Fruit fly (Drosophila melanogaster) whole organism, embryonic: ENCODE data around the gene Elo68alpha.

Source experiments
- Ada2b ChIP-seq: fragments of 200-800 bp; sonication (Bioruptor generic); IDR thresholded peaks from 2 replicates; pipeline ENCODE4 v1.3.6; 2022; ENCODE audit warnings: missing biosample characterization, missing genetic modification characterization
- Aef1 ChIP-seq: fragments of 200-800 bp; sonication (Bioruptor generic); IDR thresholded peaks from 3 replicates; pipeline ENCODE4 v1.3.6; 2022; ENCODE audit warnings: missing biosample characterization, missing genetic modification characterization
- Atf6 ChIP-seq: fragments of 200-800 bp; sonication (Bioruptor generic); IDR thresholded peaks from 2 replicates; pipeline ENCODE4 v1.3.6; 2022; ENCODE audit warnings: missing biosample characterization, missing genetic modification characterization
- CG11696 ChIP-seq: fragments of 200-800 bp; sonication (Bioruptor generic); IDR thresholded peaks from 2 replicates; pipeline ENCODE4 v1.3.6; 2022; ENCODE audit warnings: missing biosample characterization, missing genetic modification characterization
- CG12391 ChIP-seq: fragments of 200-800 bp; sonication (Bioruptor generic); optimal IDR thresholded peaks from 3 replicates; lab custom pipeline; 2018; ENCODE audit warnings: missing biosample characterization, mild to moderate bottlenecking, missing genetic modification characterization, moderate library complexity
- CG13296 ChIP-seq: fragments of 200-800 bp; sonication (Bioruptor generic); optimal IDR thresholded peaks from 3 replicates; lab custom pipeline; 2018; ENCODE audit warnings: missing biosample characterization, mild to moderate bottlenecking, missing genetic modification characterization
- CG15601 ChIP-seq: fragments of 200-800 bp; sonication (Bioruptor generic); optimal IDR thresholded peaks from 3 replicates; lab custom pipeline; 2019; ENCODE audit warnings: missing biosample characterization, mild to moderate bottlenecking, missing genetic modification characterization, moderate library complexity
- CG1603 ChIP-seq: fragments of 200-800 bp; sonication (Bioruptor generic); optimal IDR thresholded peaks from 2 replicates; lab custom pipeline; 2019; ENCODE audit warnings: missing biosample characterization, mild to moderate bottlenecking, missing genetic modification characterization, moderate library complexity
- CG18011 ChIP-seq: fragments of 200-800 bp; sonication (Bioruptor generic); optimal IDR thresholded peaks from 2 replicates; lab custom pipeline; 2017; ENCODE audit warnings: missing biosample characterization, missing genetic modification characterization, mild to moderate bottlenecking, moderate library complexity, missing genotype
- CG18619 ChIP-seq: fragments of 200-800 bp; sonication (Bioruptor generic); optimal IDR thresholded peaks from 3 replicates; lab custom pipeline; 2017; ENCODE audit warnings: missing biosample characterization, mild to moderate bottlenecking, missing genetic modification characterization
- CG18764 ChIP-seq: fragments of 200-800 bp; sonication (Bioruptor generic); optimal IDR thresholded peaks from 3 replicates; lab custom pipeline; 2016; ENCODE audit warnings: missing biosample characterization, missing genetic modification characterization
- CG2712 ChIP-seq: fragments of 200-800 bp; optimal IDR thresholded peaks from 3 replicates; lab custom pipeline; 2019; ENCODE audit warnings: missing biosample characterization, mild to moderate bottlenecking, missing genetic modification characterization, moderate library complexity
- CG31441 ChIP-seq: fragments of 200-800 bp; sonication (Bioruptor generic); IDR thresholded peaks from 2 replicates; pipeline ENCODE4 v1.3.6; 2022; ENCODE audit warnings: missing biosample characterization, missing genetic modification characterization
- CG34376 ChIP-seq: fragments of 200-800 bp; sonication (Bioruptor generic); optimal IDR thresholded peaks from 2 replicates; lab custom pipeline; 2018; ENCODE audit warnings: missing biosample characterization, mild to moderate bottlenecking, missing genetic modification characterization
- CG6765 ChIP-seq: fragments of 200-800 bp; sonication (Bioruptor generic); optimal IDR thresholded peaks from 3 replicates; lab custom pipeline; 2017; ENCODE audit warnings: missing biosample characterization, mild to moderate bottlenecking, missing genetic modification characterization
- CG8924 ChIP-seq: fragments of 200-800 bp; optimal IDR thresholded peaks from 3 replicates; lab custom pipeline; 2019; ENCODE audit warnings: missing biosample characterization, mild to moderate bottlenecking, missing genetic modification characterization, moderate library complexity
- Camta ChIP-seq: fragments of 200-800 bp; sonication (Bioruptor generic); optimal IDR thresholded peaks from 2 replicates; lab custom pipeline; 2016; ENCODE audit warnings: missing biosample characterization, missing genetic modification characterization
- CoRest ChIP-seq: fragments of 200-800 bp; sonication (Bioruptor generic); optimal IDR thresholded peaks from 3 replicates; lab custom pipeline; 2018; ENCODE audit warnings: missing biosample characterization, mild to moderate bottlenecking, missing genetic modification characterization, moderate library complexity
- CrebB ChIP-seq: fragments of 200-800 bp; sonication (Bioruptor generic); optimal IDR thresholded peaks from 3 replicates; lab custom pipeline; 2018; ENCODE audit warnings: missing biosample characterization, mild to moderate bottlenecking, missing genetic modification characterization
- Dad ChIP-seq: fragments of 200-800 bp; sonication (Bioruptor generic); optimal IDR thresholded peaks from 3 replicates; lab custom pipeline; 2016; ENCODE audit warnings: missing biosample characterization, missing genetic modification characterization
- Dek ChIP-seq: fragments of 200-800 bp; sonication (Bioruptor generic); optimal IDR thresholded peaks from 3 replicates; lab custom pipeline; 2019; ENCODE audit warnings: missing biosample characterization, mild to moderate bottlenecking, missing genetic modification characterization, moderate library complexity
- HHEX ChIP-seq: fragments of 200-800 bp; sonication (Bioruptor generic); optimal IDR thresholded peaks from 3 replicates; lab custom pipeline; 2017; ENCODE audit warnings: missing biosample characterization, mild to moderate bottlenecking, missing genetic modification characterization, missing genetic modification reagents
- Hmx ChIP-seq: fragments of 200-800 bp; sonication (Bioruptor generic); optimal IDR thresholded peaks from 2 replicates; lab custom pipeline; 2016; ENCODE audit warnings: missing biosample characterization, missing genetic modification characterization
- Hsf ChIP-seq: fragments of 200-800 bp; sonication (Bioruptor generic); optimal IDR thresholded peaks from 3 replicates; lab custom pipeline; 2016; ENCODE audit warnings: missing biosample characterization, missing genetic modification characterization
- Meics ChIP-seq: fragments of 200-800 bp; sonication (Bioruptor generic); optimal IDR thresholded peaks from 2 replicates; lab custom pipeline; 2017; ENCODE audit warnings: missing biosample characterization, mild to moderate bottlenecking, missing genetic modification characterization
- Pdp1 ChIP-seq, 2 experiments: fragments of 200-800 bp; sonication (Bioruptor generic); optimal IDR thresholded peaks; 3 replicates each; lab custom pipeline; 2016; ENCODE audit warnings: missing biosample characterization in 2 of 2, missing genetic modification characterization in 2 of 2, mild to moderate bottlenecking in 1 of 2, moderate library complexity in 1 of 2
- Six4 ChIP-seq: fragments of 200-800 bp; sonication (Bioruptor generic); optimal IDR thresholded peaks from 2 replicates; lab custom pipeline; 2016; ENCODE audit warnings: missing biosample characterization, missing genetic modification characterization
- Ssrp ChIP-seq: fragments of 200-800 bp; sonication (Bioruptor generic); optimal IDR thresholded peaks from 2 replicates; lab custom pipeline; 2018; ENCODE audit warnings: missing biosample characterization, mild to moderate bottlenecking, missing genetic modification characterization, moderate library complexity
- abd-A ChIP-seq: fragments of 200-800 bp; sonication (Bioruptor generic); optimal IDR thresholded peaks from 3 replicates; lab custom pipeline; 2019; ENCODE audit warnings: missing biosample characterization, mild to moderate bottlenecking, missing genetic modification characterization, moderate library complexity
- ap ChIP-seq: fragments of 200-800 bp; sonication (Bioruptor generic); IDR thresholded peaks from 2 replicates; pipeline ENCODE4 v1.3.6; 2022; ENCODE audit warnings: missing biosample characterization, missing genetic modification characterization
- ara ChIP-seq: fragments of 200-800 bp; sonication (Bioruptor generic); IDR thresholded peaks from 2 replicates; pipeline ENCODE4 v1.3.6; 2022; ENCODE audit warnings: missing biosample characterization, missing genetic modification characterization
- ash1 ChIP-seq: fragments of 200-800 bp; sonication (Bioruptor generic); optimal IDR thresholded peaks from 2 replicates; lab custom pipeline; 2018; ENCODE audit warnings: missing biosample characterization, mild to moderate bottlenecking, missing genetic modification characterization
- crp ChIP-seq, 2 experiments: fragments of 200-800 bp; sonication (Bioruptor generic); optimal IDR thresholded peaks; 2 replicates in 1 of 2; 3 replicates in 1 of 2; lab custom pipeline; 2017; ENCODE audit warnings: missing biosample characterization in 2 of 2, missing genetic modification characterization in 2 of 2, mild to moderate bottlenecking in 1 of 2, moderate library complexity in 1 of 2
- cwo ChIP-seq: fragments of 200-800 bp; sonication (Bioruptor generic); optimal IDR thresholded peaks from 3 replicates; lab custom pipeline; 2017; ENCODE audit warnings: missing biosample characterization, missing genetic modification characterization, mild to moderate bottlenecking, moderate library complexity, missing genetic modification reagents
- danr ChIP-seq: fragments of 200-800 bp; sonication (Bioruptor generic); IDR thresholded peaks from 2 replicates; pipeline ENCODE4 v1.3.6; 2022; ENCODE audit warnings: missing biosample characterization, missing genetic modification characterization
- disco-r ChIP-seq: fragments of 200-800 bp; sonication (Bioruptor generic); optimal IDR thresholded peaks from 2 replicates; lab custom pipeline; 2016; ENCODE audit warnings: missing biosample characterization, missing genetic modification characterization
- ewg ChIP-seq: fragments of 200-800 bp; sonication (Bioruptor generic); optimal IDR thresholded peaks from 3 replicates; lab custom pipeline; 2017; ENCODE audit warnings: mild to moderate bottlenecking, missing biosample characterization, missing genetic modification reagents, missing genetic modification characterization
- ind ChIP-seq: fragments of 200-800 bp; sonication (Bioruptor generic); optimal IDR thresholded peaks from 3 replicates; lab custom pipeline; 2016; ENCODE audit warnings: missing biosample characterization, missing genetic modification characterization
- inv ChIP-seq: fragments of 200-800 bp; sonication (Bioruptor generic); IDR thresholded peaks from 2 replicates; pipeline ENCODE4 v1.3.6; 2022; ENCODE audit warnings: missing biosample characterization, missing genetic modification characterization; ENCODE audit not compliant: partially characterized antibody
- lab ChIP-seq: fragments of 200-800 bp; sonication (Bioruptor generic); optimal IDR thresholded peaks from 3 replicates; lab custom pipeline; 2017; ENCODE audit warnings: missing biosample characterization, missing genetic modification characterization, mild to moderate bottlenecking, moderate library complexity, missing genetic modification reagents
- lola ChIP-seq, 3 experiments: fragments of >200 bp in 2 of 3; fragments of 200-800 bp in 1 of 3; sonication (Bioruptor generic) in 1 of 3; optimal IDR thresholded peaks; 2 replicates each; lab custom pipeline; 2017 to 2019; ENCODE audit warnings: missing biosample characterization in 3 of 3, missing genetic modification characterization in 3 of 3, mild to moderate bottlenecking in 1 of 3, moderate library complexity in 1 of 3
- run ChIP-seq: fragments of 200-800 bp; sonication (Bioruptor generic); optimal IDR thresholded peaks from 3 replicates; lab custom pipeline; 2018; ENCODE audit warnings: missing biosample characterization, mild to moderate bottlenecking, missing genetic modification characterization
- sisA ChIP-seq: fragments of 200-800 bp; sonication (Bioruptor generic); IDR thresholded peaks from 2 replicates; pipeline ENCODE4 v1.3.6; 2022; ENCODE audit warnings: missing biosample characterization, missing genetic modification characterization
- ssp ChIP-seq: fragments of 200-800 bp; sonication (Bioruptor generic); IDR thresholded peaks from 2 replicates; pipeline ENCODE4 v1.3.6; 2022; ENCODE audit warnings: missing biosample characterization, missing genetic modification characterization
- sug ChIP-seq: fragments of 200-800 bp; optimal IDR thresholded peaks from 2 replicates; lab custom pipeline; 2019; ENCODE audit warnings: missing biosample characterization, mild to moderate bottlenecking, missing genetic modification characterization, moderate library complexity
- tgo ChIP-seq: fragments of 200-800 bp; sonication (Bioruptor generic); IDR thresholded peaks from 3 replicates; pipeline ENCODE4 v1.3.6; 2022; ENCODE audit warnings: missing biosample characterization, missing genetic modification characterization
- toy ChIP-seq: fragments of 200-800 bp; sonication (Bioruptor generic); IDR thresholded peaks from 2 replicates; pipeline ENCODE4 v1.3.6; 2022; ENCODE audit warnings: missing biosample characterization, missing genetic modification characterization
- trem ChIP-seq: fragments of 200-800 bp; optimal IDR thresholded peaks from 3 replicates; lab custom pipeline; 2019; ENCODE audit warnings: missing biosample characterization, mild to moderate bottlenecking, missing genetic modification characterization, moderate library complexity

Gene Elo68alpha

dm6 chr3L:11148478-11149251, 45.8 kb upstream of the Elo68alpha start (continued):
- TF ChIP-seq Dek (tag; lab: Kevin White, UChicago) (no peak), CG1603 (peak; percentile 39), ssp (GFP tag; lab: Robert Waterston, UW) (no peak), Meics (GFP tag; lab: Kevin White, UChicago) (peak; percentile 26), Aef1 (GFP tag; lab: Robert Waterston, UW) (no peak), crp (GFP tag; optimal IDR thresholded peaks at IDR 0.05; lab: Kevin White, UChicago) (no peak), CG11696 (GFP tag; lab: Robert Waterston, UW) (no peak), Camta (GFP tag; lab: Kevin White, UChicago) (no peak), CrebB (tag; lab: Kevin White, UChicago) (no peak), CG12391 (tag; lab: Kevin White, UChicago) (no peak), run (tag; lab: Kevin White, UChicago) (no peak), CG18011 (GFP tag; lab: Kevin White, UChicago) (no peak), ash1 (no peak), CG2712 (tag; lab: Kevin White, UChicago) (peak; percentile 70), cwo (GFP tag; lab: Kevin White, UChicago) (peak; percentile 24), sug (tag; lab: Kevin White, UChicago) (no peak), danr (no peak), tgo (GFP tag; lab: Robert Waterston, UW) (peak; percentile 57; the same call in 2 of the 3 replicates), CG18619 (GFP tag; lab: Kevin White, UChicago) (peak; percentile 3), Pdp1 (GFP tag; optimal IDR thresholded peaks at IDR 0.05; lab: Kevin White, UChicago) (no peak), trem (tag; lab: Kevin White, UChicago) (peak; percentile 35), abd-A (tag; lab: Kevin White, UChicago) (peak; percentile 66), ewg (GFP tag; lab: Kevin White, UChicago) (peak; percentile 5), disco-r (no peak), CoRest (peak; percentile 48), Ssrp (tag; lab: Kevin White, UChicago) (peak; percentile 58), Hsf (GFP tag; lab: Kevin White, UChicago) (peak; percentile 3), Hmx (GFP tag; lab: Kevin White, UChicago) (no peak), CG8924 (tag; lab: Kevin White, UChicago) (peak; percentile 49), ara (GFP tag; lab: Robert Waterston, UW) (peak; percentile 56; the same call in 1 of the 2 replicates), toy (GFP tag; lab: Robert Waterston, UW) (no peak), CG13296 (GFP tag; lab: Kevin White, UChicago) (no peak), Ada2b (GFP tag; lab: Robert Waterston, UW) (0 out of 2 replicates have a peak, but pooled peaks have one; percentile 21), Atf6 (GFP tag; lab: Robert Waterston, UW) (no peak), Dad (GFP tag; lab: Kevin White, UChicago) (no peak), lab (peak; percentile 55), CG31441 (peak; percentile 70), CG15601 (tag; lab: Kevin White, UChicago) (peak; percentile 50), CG34376 (GFP tag; lab: Kevin White, UChicago) (no peak), inv (GFP tag; lab: Robert Waterston, UW) (no peak), HHEX (GFP tag; lab: Kevin White, UChicago) (peak; percentile 35), Six4 (no peak), CG18764 (peak; percentile 30), ap (0 out of 2 replicates have a peak, but pooled peaks have one; percentile 44), sisA (GFP tag; lab: Robert Waterston, UW) (no peak; the same call in 1 of the 2 replicates), CG6765 (no peak), ind (GFP tag; lab: Kevin White, UChicago) (peak; percentile 49), lola (GFP tag; optimal IDR thresholded peaks at IDR 0.05; lab: Kevin White, UChicago) (peak in 1 of 3 experiments; percentile 48)
